Worm (Caenorhabditis elegans): ENCODE data around the gene srbc-25.

ce11 chrV:17215602-17216001 lies 41.8 kb downstream of the srbc-25 start:
- TF ChIP-seq ceh-9 (tag; optimal IDR thresholded peaks at IDR 0.05), result no peak
- no peak for TF ChIP-seq fkh-10 (GFP tag; optimal IDR thresholded peaks at IDR 0.05)
- TF ChIP-seq R02D3.7 (tag; optimal IDR thresholded peaks at IDR 0.05), result no peak
- TF ChIP-seq daf-12 (tag; optimal IDR thresholded peaks at IDR 0.05), result no peak
- TF ChIP-seq pqm-1 (tag; optimal IDR thresholded peaks at IDR 0.05), result no peak
- TF ChIP-seq snpc-4 (tag; optimal IDR thresholded peaks at IDR 0.05), result no peak
- no peak for TF ChIP-seq jun-1 (tag; optimal IDR thresholded peaks at IDR 0.05)
- no peak for TF ChIP-seq ztf-11 (tag; optimal IDR thresholded peaks at IDR 0.05)
- TF ChIP-seq unc-39 (tag; optimal IDR thresholded peaks at IDR 0.05), result no peak
- no peak for TF ChIP-seq pha-4 (tag; optimal IDR thresholded peaks at IDR 0.05)
- TF ChIP-seq zag-1 (tag; optimal IDR thresholded peaks at IDR 0.05), result no peak
- TF ChIP-seq nfya-1 (tag; optimal IDR thresholded peaks at IDR 0.05; ENCODE audit: insufficient read depth), result no peak
- TF ChIP-seq ztf-4 (tag; optimal IDR thresholded peaks at IDR 0.05), result no peak
- no peak for TF ChIP-seq lin-39 (tag; optimal IDR thresholded peaks at IDR 0.05)
